Worm (Caenorhabditis elegans) whole organism, L1 larva: ENCODE results near the gene srlf-3.

Experiments used
- C04F5.9 ChIP-seq: sonication (generic microtip); optimal IDR thresholded peaks from 2 replicates; lab custom pipeline; 2016; ENCODE audit warnings: missing genetic modification characterization, missing compliant biosample characterization
- C16A3.4 ChIP-seq: fragments of 150-350 bp; optimal IDR thresholded peaks from 2 replicates; lab custom pipeline; 2014; ENCODE audit warnings: missing biosample characterization, missing genetic modification characterization
- F16B12.6 ChIP-seq: fragments of 150-350 bp; optimal IDR thresholded peaks from 2 replicates; lab custom pipeline; 2014; ENCODE audit warnings: missing biosample characterization, missing genetic modification characterization
- Y116A8C.19 ChIP-seq: sonication (generic microtip); optimal IDR thresholded peaks from 2 replicates; lab custom pipeline; 2016; ENCODE audit warnings: missing compliant biosample characterization, missing genetic modification characterization, borderline replicate concordance
- aly-2 ChIP-seq: fragments of 150-350 bp; optimal IDR thresholded peaks from 2 replicates; lab custom pipeline; 2014; ENCODE audit warnings: missing biosample characterization, missing genetic modification characterization
- blmp-1 ChIP-seq: fragments of 150-350 bp; optimal IDR thresholded peaks from 2 replicates; lab custom pipeline; 2014; ENCODE audit warnings: missing biosample characterization, missing genetic modification characterization
- ceh-8 ChIP-seq: fragments of 200-800 bp; sonication (Bioruptor generic); optimal IDR thresholded peaks from 2 replicates; lab custom pipeline; 2018; ENCODE audit warnings: mild to moderate bottlenecking, missing genetic modification characterization, moderate library complexity, missing compliant biosample characterization
- ces-1 ChIP-seq: fragments of 150-350 bp; optimal IDR thresholded peaks from 2 replicates; lab custom pipeline; 2014; ENCODE audit warnings: missing biosample characterization, missing genetic modification reagents, missing genetic modification characterization
- dpl-1 ChIP-seq, 3 experiments: fragments of 150-350 bp in 2 of 3; sonication (generic microtip) in 1 of 3; optimal IDR thresholded peaks; 2 replicates each; lab custom pipeline; 2014 to 2017; ENCODE audit warnings: missing biosample characterization in 3 of 3, missing genetic modification characterization in 3 of 3, missing genetic modification reagents in 3 of 3
- dsc-1 ChIP-seq: sonication (generic microtip); optimal IDR thresholded peaks from 2 replicates; lab custom pipeline; 2016; ENCODE audit warnings: mild to moderate bottlenecking, missing genetic modification characterization, missing compliant biosample characterization
- efl-1 ChIP-seq, 4 experiments: fragments of 150-350 bp; optimal IDR thresholded peaks in 3 of 4; peaks in 1 of 4; 1 replicate in 1 of 4; 2 replicates in 3 of 4; lab custom pipeline; 2014; ENCODE audit warnings: missing biosample characterization in 2 of 4, missing genetic modification characterization in 2 of 4, missing genetic modification reagents in 2 of 4
- efl-3 ChIP-seq: fragments of 200-800 bp; sonication (Bioruptor generic); optimal IDR thresholded peaks from 2 replicates; lab custom pipeline; 2018; ENCODE audit warnings: mild to moderate bottlenecking, missing genetic modification characterization, missing compliant biosample characterization
- egl-13 ChIP-seq: sonication (generic microtip); optimal IDR thresholded peaks from 2 replicates; lab custom pipeline; 2016; ENCODE audit warnings: missing genotype, missing genetic modification reagents, missing genetic modification characterization, missing compliant biosample characterization
- egl-27 ChIP-seq, 2 experiments: fragments of 150-350 bp in 1 of 2; sonication (generic microtip); optimal IDR thresholded peaks; 3 replicates each; lab custom pipeline; 2017 to 2018; ENCODE audit warnings: missing biosample characterization in 2 of 2, missing genetic modification characterization in 2 of 2, missing genetic modification reagents in 2 of 2
- elt-3 ChIP-seq, 6 experiments: fragments of 150-350 bp in 1 of 6; sonication (generic microtip); optimal IDR thresholded peaks; 2 replicates each; lab custom pipeline; 2017 to 2018; ENCODE audit warnings: missing biosample characterization in 6 of 6, missing genetic modification characterization in 6 of 6, inconsistent platforms in 1 of 6
- fkh-10 ChIP-seq: sonication (generic microtip); optimal IDR thresholded peaks from 2 replicates; lab custom pipeline; 2017; ENCODE audit warnings: missing biosample characterization, missing genetic modification reagents, missing genetic modification characterization
- fkh-4 ChIP-seq: sonication (generic microtip); optimal IDR thresholded peaks from 2 replicates; lab custom pipeline; 2016; ENCODE audit warnings: missing compliant biosample characterization, missing genetic modification characterization, borderline replicate concordance
- fkh-8 ChIP-seq: sonication (generic microtip); optimal IDR thresholded peaks from 2 replicates; lab custom pipeline; 2016; ENCODE audit warnings: mild to moderate bottlenecking, missing genetic modification characterization, missing compliant biosample characterization
- fos-1 ChIP-seq: fragments of 150-350 bp; optimal IDR thresholded peaks from 2 replicates; lab custom pipeline; 2014; ENCODE audit warnings: missing biosample characterization, missing genetic modification characterization
- grh-1 ChIP-seq: fragments of 200-800 bp; sonication (Bioruptor generic); IDR thresholded peaks from 2 replicates; pipeline ENCODE4 v1.3.6; 2022; ENCODE audit warnings: missing genetic modification reagents, missing genetic modification characterization, missing compliant biosample characterization
- hlh-4 ChIP-seq: sonication (generic microtip); optimal IDR thresholded peaks from 2 replicates; lab custom pipeline; 2016; ENCODE audit warnings: mild to moderate bottlenecking, missing genetic modification characterization, missing compliant biosample characterization
- hpl-2 ChIP-seq: fragments of 150-350 bp; optimal IDR thresholded peaks from 2 replicates; lab custom pipeline; 2014; ENCODE audit warnings: missing biosample characterization, missing genetic modification reagents, missing genetic modification characterization
- isw-1 ChIP-seq: fragments of 200-800 bp; sonication (Bioruptor generic); IDR thresholded peaks from 2 replicates; pipeline ENCODE4 v1.3.6; 2022; ENCODE audit warnings: missing genetic modification characterization, missing compliant biosample characterization
- jun-1 ChIP-seq: fragments of 150-350 bp; optimal IDR thresholded peaks from 2 replicates; lab custom pipeline; 2014; ENCODE audit warnings: missing biosample characterization, missing genetic modification reagents, missing genetic modification characterization
- lin-39 ChIP-seq: fragments of 150-350 bp; optimal IDR thresholded peaks from 2 replicates; lab custom pipeline; 2014; ENCODE audit warnings: missing biosample characterization, missing genetic modification reagents, missing genetic modification characterization
- lir-3 ChIP-seq: sonication (generic microtip); optimal IDR thresholded peaks from 2 replicates; lab custom pipeline; 2016; ENCODE audit warnings: mild to moderate bottlenecking, missing genetic modification characterization, moderate library complexity, missing compliant biosample characterization; ENCODE audit not compliant: poor library complexity
- lsy-2 ChIP-seq, 2 experiments: fragments of 150-350 bp; optimal IDR thresholded peaks; 2 replicates each; lab custom pipeline; 2014; ENCODE audit warnings: missing biosample characterization in 2 of 2, missing genetic modification characterization in 2 of 2
- mep-1 ChIP-seq: fragments of 150-350 bp; optimal IDR thresholded peaks from 2 replicates; lab custom pipeline; 2014; ENCODE audit warnings: missing biosample characterization, missing genetic modification characterization
- nhr-19 ChIP-seq: fragments of 200-800 bp; sonication (Bioruptor generic); conservative IDR thresholded peaks from 2 replicates; pipeline ENCODE4 v1.3.6; 2022; ENCODE audit warnings: missing genetic modification characterization, missing compliant biosample characterization
- nhr-20 ChIP-seq: sonication (generic microtip); optimal IDR thresholded peaks from 2 replicates; lab custom pipeline; 2016; ENCODE audit warnings: mild to moderate bottlenecking, missing genetic modification characterization, missing compliant biosample characterization
- nhr-237 ChIP-seq: fragments of 150-350 bp; optimal IDR thresholded peaks from 2 replicates; lab custom pipeline; 2014; ENCODE audit warnings: missing biosample characterization, missing genetic modification characterization
- nhr-47 ChIP-seq: sonication (generic microtip); optimal IDR thresholded peaks from 2 replicates; lab custom pipeline; 2016; ENCODE audit warnings: mild to moderate bottlenecking, missing genetic modification characterization, moderate library complexity, missing compliant biosample characterization
- nhr-77 ChIP-seq: fragments of 150-350 bp; optimal IDR thresholded peaks from 2 replicates; lab custom pipeline; 2014; ENCODE audit warnings: missing biosample characterization, missing genetic modification characterization
- nhr-85 ChIP-seq: sonication (generic microtip); peaks from one replicate; lab custom pipeline; 2016; ENCODE audit warnings: missing genetic modification characterization, inconsistent platforms, missing compliant biosample characterization
- pax-3 ChIP-seq: fragments of 200-800 bp; sonication (Bioruptor generic); optimal IDR thresholded peaks from 2 replicates; lab custom pipeline; 2018; ENCODE audit warnings: mild to moderate bottlenecking, missing genetic modification characterization, moderate library complexity, missing compliant biosample characterization
- rnt-1 ChIP-seq: sonication (generic microtip); optimal IDR thresholded peaks from 2 replicates; lab custom pipeline; 2016; ENCODE audit warnings: mild to moderate bottlenecking, missing genetic modification characterization, moderate library complexity, missing compliant biosample characterization
- skn-1 ChIP-seq: fragments of 150-350 bp; optimal IDR thresholded peaks from 2 replicates; lab custom pipeline; 2014; ENCODE audit warnings: missing biosample characterization, missing genetic modification characterization
- snpc-4 ChIP-seq: fragments of 150-350 bp; optimal IDR thresholded peaks from 2 replicates; lab custom pipeline; 2014; ENCODE audit warnings: missing biosample characterization, missing genetic modification characterization
- snu-23 ChIP-seq: sonication (generic microtip); optimal IDR thresholded peaks from 2 replicates; lab custom pipeline; 2016; ENCODE audit warnings: missing genetic modification characterization, missing compliant biosample characterization
- sox-4 ChIP-seq: sonication (generic microtip); optimal IDR thresholded peaks from 2 replicates; lab custom pipeline; 2016; ENCODE audit warnings: missing genetic modification characterization, missing compliant biosample characterization
- sup-37 ChIP-seq: fragments of 200-800 bp; sonication (Bioruptor generic); optimal IDR thresholded peaks from 2 replicates; lab custom pipeline; 2018; ENCODE audit warnings: mild to moderate bottlenecking, missing genetic modification characterization, missing compliant biosample characterization
- swsn-7 ChIP-seq: sonication (generic microtip); optimal IDR thresholded peaks from 2 replicates; lab custom pipeline; 2016; ENCODE audit warnings: missing genetic modification characterization, missing compliant biosample characterization
- tbx-2 ChIP-seq: sonication (generic microtip); optimal IDR thresholded peaks from 2 replicates; lab custom pipeline; 2016; ENCODE audit warnings: missing genetic modification characterization, missing compliant biosample characterization
- tlp-1 ChIP-seq: fragments of 150-350 bp; optimal IDR thresholded peaks from 2 replicates; lab custom pipeline; 2014; ENCODE audit warnings: missing biosample characterization, missing genetic modification characterization
- zag-1 ChIP-seq: fragments of 150-350 bp; optimal IDR thresholded peaks from 2 replicates; lab custom pipeline; 2014; ENCODE audit warnings: missing biosample characterization, missing genetic modification characterization
- zip-4 ChIP-seq: fragments of 200-800 bp; sonication (Bioruptor generic); optimal IDR thresholded peaks from 2 replicates; lab custom pipeline; 2018; ENCODE audit warnings: mild to moderate bottlenecking, missing genetic modification characterization, moderate library complexity, missing compliant biosample characterization
- ztf-11 ChIP-seq, 2 experiments: sonication (generic microtip); optimal IDR thresholded peaks; 2 replicates each; lab custom pipeline; 2016 to 2017; ENCODE audit warnings: missing genetic modification characterization in 2 of 2, missing biosample characterization in 1 of 2, missing compliant biosample characterization in 1 of 2

Gene srlf-3

DNA sequence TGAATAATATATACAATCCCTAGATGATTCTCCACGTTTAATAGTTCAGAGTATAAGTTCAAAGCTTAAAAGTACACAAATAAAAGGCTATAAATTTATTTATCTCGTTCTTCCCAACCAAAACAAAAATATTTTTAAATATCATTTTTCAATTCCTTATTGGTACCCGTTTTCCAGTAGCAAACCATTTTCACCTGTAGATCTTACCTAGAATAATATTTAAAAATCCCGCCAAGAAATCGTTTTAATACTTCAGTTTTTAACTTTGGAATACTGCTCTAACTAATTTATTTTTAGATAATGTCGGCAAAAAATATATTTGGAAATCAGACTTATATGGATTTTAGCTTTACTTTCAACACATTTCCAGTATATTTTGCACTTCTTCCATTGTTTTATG, 5.0 kb downstream of the srlf-3 start, which contains the start of gene sru-7:
Gene sru-7 (plus strand): TSS at position 301 of the 400 bp plus-strand sequence.
- TF ChIP-seq F16B12.6 (tag; lab: Kevin White, UChicago) (no peak), grh-1 (GFP tag; lab: Robert Waterston, UW) (no peak), zag-1 (tag; lab: Kevin White, UChicago) (no peak), fos-1 (no peak), efl-3 (GFP tag; lab: Kevin White, UChicago) (no peak), pax-3 (tag; lab: Kevin White, UChicago) (no peak), ceh-8 (no peak), tlp-1 (no peak)
- TF ChIP-seq, all 84 proteins: peak for 0

ce11 chrIV:8496263-8496662, 9.0 kb downstream of the srlf-3 start, which contains the start of gene C28C12.12:
TSS of gene C28C12.12 (minus strand) at chrIV:8496363.
- TF ChIP-seq aly-2 (tag; lab: Kevin White, UChicago): no peak

DNA sequence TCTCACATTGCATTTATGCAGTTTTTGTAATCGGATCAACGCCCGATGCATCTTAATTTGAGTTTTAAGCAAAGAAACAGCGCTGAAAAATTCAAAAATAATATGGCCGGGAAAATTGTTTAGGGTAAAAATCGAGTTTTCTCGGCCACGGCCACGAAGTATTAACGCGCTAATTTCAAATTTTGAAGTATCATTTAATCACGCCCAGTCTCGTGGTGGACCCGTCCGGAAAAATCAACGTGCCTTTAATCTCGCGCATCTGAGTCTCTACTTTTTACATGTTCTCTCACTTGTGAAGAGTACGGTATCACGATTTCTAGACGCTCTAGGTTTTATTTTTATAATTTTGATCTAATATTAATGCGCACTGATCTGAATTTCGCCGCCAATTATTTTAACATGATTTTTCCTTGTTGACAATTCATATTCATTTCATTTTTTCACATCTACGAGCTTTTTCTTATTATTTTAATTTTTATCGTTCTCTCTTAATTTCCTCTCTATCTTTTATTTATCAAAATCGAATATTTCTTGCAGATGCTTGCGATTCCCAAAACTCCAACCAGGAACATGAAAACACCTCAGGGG, 11.6 kb downstream of the srlf-3 start, which contains the start of the genes acdh-13 and mesp-1:
Gene acdh-13 (minus strand): TSS at position 51 of the 588 bp plus-strand sequence.
Gene mesp-1 (plus strand): TSS at position 538 of the 588 bp plus-strand sequence.
- TF ChIP-seq ceh-8 (no peak), C16A3.4 (tag; lab: Kevin White, UChicago) (peak; percentile 10), rnt-1 (peak; percentile 95), lin-39 (no peak), fkh-10 (GFP tag; lab: Kevin White, UChicago) (no peak), nhr-47 (tag; lab: Kevin White, UChicago) (peak; percentile 70), sup-37 (GFP tag; lab: Kevin White, UChicago) (no peak), lir-3 (tag; lab: Kevin White, UChicago) (peak; percentile 82), sox-4 (tag; lab: Kevin White, UChicago) (peak; percentile 19), C04F5.9 (tag; lab: Kevin White, UChicago) (no peak), jun-1 (tag; lab: Kevin White, UChicago) (no peak), pax-3 (tag; lab: Kevin White, UChicago) (peak; percentile 64), swsn-7 (tag; lab: Kevin White, UChicago) (peak; percentile 43), nhr-20 (tag; lab: Kevin White, UChicago) (peak; percentile 53), dpl-1 (GFP tag; optimal IDR thresholded peaks at IDR 0.05; lab: Kevin White, UChicago) (peak; percentile 88 to 93 (median 91)), fkh-8 (tag; lab: Kevin White, UChicago) (peak; percentile 29), nhr-237 (tag; lab: Kevin White, UChicago) (no peak), Y116A8C.19 (tag; lab: Kevin White, UChicago) (no peak), dsc-1 (tag; lab: Kevin White, UChicago) (peak; percentile 46), tbx-2 (tag; lab: Kevin White, UChicago) (peak; percentile 58), efl-1 (optimal IDR thresholded peaks at IDR 0.05; lab: Kevin White, UChicago) (peak; percentile 92 to 93), efl-1 (GFP tag; optimal IDR thresholded peaks at IDR 0.05 in 1 of 2; lab: Kevin White, UChicago) (peak; percentile 92 to 99), hpl-2 (GFP tag; lab: Kevin White, UChicago) (no peak), mep-1 (tag; lab: Kevin White, UChicago) (peak; percentile 39), egl-27 (tag; optimal IDR thresholded peaks at IDR 0.05; lab: Kevin White, UChicago) (no peak), ztf-11 (tag; optimal IDR thresholded peaks at IDR 0.05; lab: Kevin White, UChicago) (peak in 1 of 2 experiments; percentile 66), zip-4 (GFP tag; lab: Kevin White, UChicago) (no peak), snu-23 (GFP tag; lab: Kevin White, UChicago) (peak; percentile 64), blmp-1 (peak; percentile 16), grh-1 (GFP tag; lab: Robert Waterston, UW) (no peak), lsy-2 (tag; optimal IDR thresholded peaks at IDR 0.05; lab: Kevin White, UChicago) (peak; percentile 43 to 66), nhr-19 (GFP tag; lab: Robert Waterston, UW) (no peak), isw-1 (GFP tag; lab: Robert Waterston, UW) (no peak), skn-1 (peak; percentile 31), egl-13 (tag; lab: Kevin White, UChicago) (peak; percentile 61), nhr-77 (tag; lab: Kevin White, UChicago) (no peak), snpc-4 (tag; lab: Kevin White, UChicago) (peak; percentile 20), fkh-4 (tag; lab: Kevin White, UChicago) (peak; percentile 62), nhr-85 (tag; lab: Kevin White, UChicago) (peak; percentile 62), hlh-4 (no peak), elt-3 (tag; optimal IDR thresholded peaks at IDR 0.05; lab: Kevin White, UChicago) (peak in 1 of 6 experiments; percentile 27), ces-1 (GFP tag; lab: Kevin White, UChicago) (no peak)
